Fruit fly (Drosophila melanogaster) whole organism, embryonic: Measurements from ENCODE around the gene pHCl-2.

Source experiments
- CG10979 ChIP-seq: fragments of 200-800 bp; sonication (Bioruptor generic); optimal IDR thresholded peaks from 2 replicates; lab custom pipeline; 2018; ENCODE audit warnings: missing biosample characterization, mild to moderate bottlenecking, missing genetic modification characterization, moderate library complexity
- CG11560 ChIP-seq: fragments of 200-800 bp; sonication (Bioruptor generic); IDR thresholded peaks from 3 replicates; pipeline ENCODE4 v1.3.6; 2022; ENCODE audit warnings: missing biosample characterization, missing genetic modification characterization
- CG1233 ChIP-seq: fragments of 200-800 bp; sonication (Bioruptor generic); optimal IDR thresholded peaks from 4 replicates; lab custom pipeline; 2018; ENCODE audit warnings: missing biosample characterization, mild to moderate bottlenecking, missing genetic modification characterization
- CG13624 ChIP-seq: fragments of 200-800 bp; sonication (Bioruptor generic); optimal IDR thresholded peaks from 2 replicates; lab custom pipeline; 2016; ENCODE audit warnings: missing biosample characterization, missing genetic modification characterization
- CG15601 ChIP-seq: fragments of 200-800 bp; sonication (Bioruptor generic); optimal IDR thresholded peaks from 3 replicates; lab custom pipeline; 2019; ENCODE audit warnings: missing biosample characterization, mild to moderate bottlenecking, missing genetic modification characterization, moderate library complexity
- CG18262 ChIP-seq: fragments of 200-800 bp; optimal IDR thresholded peaks from 3 replicates; lab custom pipeline; 2019; ENCODE audit warnings: missing biosample characterization, mild to moderate bottlenecking, missing genetic modification characterization, moderate library complexity
- CG2712 ChIP-seq: fragments of 200-800 bp; optimal IDR thresholded peaks from 3 replicates; lab custom pipeline; 2019; ENCODE audit warnings: missing biosample characterization, mild to moderate bottlenecking, missing genetic modification characterization, moderate library complexity
- CG3995 ChIP-seq: fragments of 200-800 bp; sonication (Bioruptor generic); optimal IDR thresholded peaks from 3 replicates; lab custom pipeline; 2016; ENCODE audit warnings: missing biosample characterization, missing genetic modification characterization
- CG5953 ChIP-seq: fragments of 200-800 bp; sonication (Bioruptor generic); IDR thresholded peaks from 2 replicates; pipeline ENCODE4 v1.3.6; 2022; ENCODE audit warnings: missing biosample characterization, missing genetic modification characterization
- CG6689 ChIP-seq: fragments of 200-800 bp; sonication (Bioruptor generic); IDR thresholded peaks from 2 replicates; pipeline ENCODE4 v1.3.6; 2022; ENCODE audit warnings: missing biosample characterization, missing genetic modification characterization
- CG6813 ChIP-seq: fragments of 200-800 bp; sonication (Bioruptor generic); optimal IDR thresholded peaks from 2 replicates; lab custom pipeline; 2017; ENCODE audit warnings: missing biosample characterization, missing genetic modification characterization, mild to moderate bottlenecking, moderate library complexity, missing genetic modification reagents
- CG7372 ChIP-seq: fragments of 200-800 bp; sonication (Bioruptor generic); IDR thresholded peaks from 2 replicates; pipeline ENCODE4 v1.3.6; 2022; ENCODE audit warnings: missing biosample characterization, missing genetic modification characterization
- Dad ChIP-seq: fragments of 200-800 bp; sonication (Bioruptor generic); optimal IDR thresholded peaks from 3 replicates; lab custom pipeline; 2016; ENCODE audit warnings: missing biosample characterization, missing genetic modification characterization
- Dp ChIP-seq: fragments of 200-800 bp; sonication (Bioruptor generic); optimal IDR thresholded peaks from 2 replicates; lab custom pipeline; 2018; ENCODE audit warnings: missing biosample characterization, mild to moderate bottlenecking, missing genetic modification characterization, moderate library complexity
- Drgx ChIP-seq: fragments of 200-800 bp; sonication (Bioruptor generic); IDR thresholded peaks from 2 replicates; pipeline ENCODE4 v1.3.6; 2022; ENCODE audit warnings: missing biosample characterization, missing genetic modification characterization
- Elba2 ChIP-seq: fragments of 200-800 bp; sonication (Bioruptor generic); optimal IDR thresholded peaks from 3 replicates; lab custom pipeline; 2016; ENCODE audit warnings: missing biosample characterization, missing genetic modification characterization
- Ets65A ChIP-seq: fragments of 200-800 bp; sonication (Bioruptor generic); peaks from one replicate; lab custom pipeline; 2016; ENCODE audit warnings: missing biosample characterization, missing genetic modification characterization
- Gsc ChIP-seq: fragments of 200-800 bp; sonication (Bioruptor generic); IDR thresholded peaks from 2 replicates; pipeline ENCODE4 v1.3.6; 2022; ENCODE audit warnings: missing biosample characterization, missing genetic modification characterization
- Meics ChIP-seq: fragments of 200-800 bp; sonication (Bioruptor generic); optimal IDR thresholded peaks from 2 replicates; lab custom pipeline; 2017; ENCODE audit warnings: missing biosample characterization, mild to moderate bottlenecking, missing genetic modification characterization
- NK7.1 ChIP-seq: fragments of 200-800 bp; sonication (Bioruptor generic); optimal IDR thresholded peaks from 3 replicates; lab custom pipeline; 2016; ENCODE audit warnings: missing biosample characterization, missing genetic modification characterization
- Usf ChIP-seq: fragments of 200-800 bp; sonication (Bioruptor generic); optimal IDR thresholded peaks from 2 replicates; lab custom pipeline; 2017; ENCODE audit warnings: missing genotype, missing biosample characterization, missing genetic modification characterization
- aop ChIP-seq: fragments of 200-800 bp; sonication (Bioruptor generic); IDR thresholded peaks from 2 replicates; pipeline ENCODE4 v1.3.6; 2022; ENCODE audit warnings: missing biosample characterization, missing genetic modification characterization
- bsh ChIP-seq, 2 experiments: fragments of 200-800 bp; sonication (Bioruptor generic); optimal IDR thresholded peaks; 2 replicates each; lab custom pipeline; 2017 to 2018; ENCODE audit warnings: mild to moderate bottlenecking in 2 of 2, missing biosample characterization in 2 of 2, missing genetic modification characterization in 2 of 2, moderate library complexity in 1 of 2
- chinmo ChIP-seq: fragments of 200-800 bp; sonication (Bioruptor generic); IDR thresholded peaks from 4 replicates; pipeline ENCODE4 v1.3.6; 2022; ENCODE audit warnings: missing biosample characterization, missing genetic modification characterization; ENCODE audit not compliant: partially characterized antibody
- chn ChIP-seq: fragments of 200-800 bp; sonication (Bioruptor generic); optimal IDR thresholded peaks from 2 replicates; lab custom pipeline; 2016; ENCODE audit warnings: missing biosample characterization, missing genetic modification characterization
- crc ChIP-seq: fragments of 200-800 bp; sonication (Bioruptor generic); optimal IDR thresholded peaks from 2 replicates; lab custom pipeline; 2016; ENCODE audit warnings: missing biosample characterization, missing genetic modification characterization
- crol ChIP-seq: fragments of 200-800 bp; sonication (Bioruptor generic); IDR thresholded peaks from 2 replicates; pipeline ENCODE4 v1.3.6; 2022; ENCODE audit warnings: missing biosample characterization, missing genetic modification characterization
- dm ChIP-seq: fragments of 200-800 bp; sonication (Bioruptor generic); optimal IDR thresholded peaks from 3 replicates; lab custom pipeline; 2016; ENCODE audit warnings: missing biosample characterization, missing genetic modification characterization
- en ChIP-seq: fragments of 200-800 bp; sonication (Bioruptor generic); optimal IDR thresholded peaks from 2 replicates; lab custom pipeline; 2016; ENCODE audit warnings: missing biosample characterization, missing genetic modification characterization
- fd3F ChIP-seq: fragments of 200-800 bp; sonication (Bioruptor generic); optimal IDR thresholded peaks from 2 replicates; lab custom pipeline; 2018; ENCODE audit warnings: missing biosample characterization, mild to moderate bottlenecking, missing genetic modification characterization, moderate library complexity
- grau ChIP-seq: fragments of 200-800 bp; optimal IDR thresholded peaks from 3 replicates; lab custom pipeline; 2019; ENCODE audit warnings: missing biosample characterization, mild to moderate bottlenecking, missing genetic modification characterization, moderate library complexity
- jing ChIP-seq: fragments of 200-800 bp; sonication (Bioruptor generic); optimal IDR thresholded peaks from 2 replicates; lab custom pipeline; 2018; ENCODE audit warnings: missing biosample characterization, mild to moderate bottlenecking, missing genetic modification characterization
- onecut ChIP-seq: fragments of 200-800 bp; sonication (Bioruptor generic); IDR thresholded peaks from 2 replicates; pipeline ENCODE4 v1.3.6; 2022; ENCODE audit warnings: missing biosample characterization, missing genetic modification characterization
- prd ChIP-seq, 3 experiments: fragments of >200 bp in 2 of 3; fragments of 200-800 bp in 1 of 3; sonication (Bioruptor generic) in 1 of 3; optimal IDR thresholded peaks in 2 of 3; IDR thresholded peaks in 1 of 3; 2 replicates in 2 of 3; 3 replicates in 1 of 3; pipeline versions ENCODE4 v1.3.6 to Lab custom; 2017 to 2022; ENCODE audit warnings: missing biosample characterization in 1 of 3, missing genetic modification characterization in 1 of 3
- sc ChIP-seq, 3 experiments: fragments of >200 bp in 2 of 3; fragments of 200-800 bp in 1 of 3; sonication (Bioruptor generic) in 1 of 3; optimal IDR thresholded peaks; 2 replicates in 2 of 3; 3 replicates in 1 of 3; lab custom pipeline; 2017; ENCODE audit warnings: mild to moderate bottlenecking in 1 of 3, missing biosample characterization in 1 of 3, missing genetic modification characterization in 1 of 3, missing genetic modification reagents in 1 of 3
- sens ChIP-seq: fragments of 200-800 bp; sonication (Bioruptor generic); peaks from one replicate; lab custom pipeline; 2016; ENCODE audit warnings: missing biosample characterization, missing genetic modification characterization
- stwl ChIP-seq: fragments of 200-800 bp; sonication (Bioruptor generic); optimal IDR thresholded peaks from 3 replicates; lab custom pipeline; 2018; ENCODE audit warnings: missing biosample characterization, mild to moderate bottlenecking, missing genetic modification characterization, moderate library complexity
- unc-4 ChIP-seq: fragments of 200-800 bp; sonication (Bioruptor generic); IDR thresholded peaks from 2 replicates; pipeline ENCODE4 v1.3.6; 2022; ENCODE audit warnings: missing biosample characterization, missing genetic modification characterization; ENCODE audit not compliant: partially characterized antibody
- usp ChIP-seq: fragments of >200 bp; optimal IDR thresholded peaks from 2 replicates; lab custom pipeline; 2017; ENCODE audit warnings: missing biosample characterization, missing genetic modification characterization

The pHCl-2 gene

dm6 chr3R:31320483-31320882 is 15.3 kb upstream of the pHCl-2 start:
- no peak for TF ChIP-seq sc (optimal IDR thresholded peaks at IDR 0.05; lab: Kevin White, UChicago)
- no peak for TF ChIP-seq sc (GFP tag; optimal IDR thresholded peaks at IDR 0.05; lab: Kevin White, UChicago)
- TF ChIP-seq onecut: no peak
- TF ChIP-seq stwl (tag; lab: Kevin White, UChicago): no peak
- TF ChIP-seq CG2712 (tag; lab: Kevin White, UChicago): no peak
- no peak for TF ChIP-seq chn (GFP tag; lab: Kevin White, UChicago)
- no peak for TF ChIP-seq CG11560 (tag; lab: Robert Waterston, UW)
- no peak for TF ChIP-seq CG15601 (tag; lab: Kevin White, UChicago)
- TF ChIP-seq dm (GFP tag; lab: Kevin White, UChicago): no peak
- TF ChIP-seq NK7.1 (GFP tag; lab: Kevin White, UChicago): no peak
- no peak for TF ChIP-seq CG13624 (GFP tag; lab: Kevin White, UChicago)
- no peak for TF ChIP-seq Ets65A (GFP tag; lab: Kevin White, UChicago)
- no peak for TF ChIP-seq CG1233
- TF ChIP-seq Meics (GFP tag; lab: Kevin White, UChicago): no peak
- no peak for TF ChIP-seq crol (GFP tag; lab: Robert Waterston, UW)
- no peak for TF ChIP-seq Dp
- TF ChIP-seq CG6813 (GFP tag; lab: Kevin White, UChicago): no peak

DNA sequence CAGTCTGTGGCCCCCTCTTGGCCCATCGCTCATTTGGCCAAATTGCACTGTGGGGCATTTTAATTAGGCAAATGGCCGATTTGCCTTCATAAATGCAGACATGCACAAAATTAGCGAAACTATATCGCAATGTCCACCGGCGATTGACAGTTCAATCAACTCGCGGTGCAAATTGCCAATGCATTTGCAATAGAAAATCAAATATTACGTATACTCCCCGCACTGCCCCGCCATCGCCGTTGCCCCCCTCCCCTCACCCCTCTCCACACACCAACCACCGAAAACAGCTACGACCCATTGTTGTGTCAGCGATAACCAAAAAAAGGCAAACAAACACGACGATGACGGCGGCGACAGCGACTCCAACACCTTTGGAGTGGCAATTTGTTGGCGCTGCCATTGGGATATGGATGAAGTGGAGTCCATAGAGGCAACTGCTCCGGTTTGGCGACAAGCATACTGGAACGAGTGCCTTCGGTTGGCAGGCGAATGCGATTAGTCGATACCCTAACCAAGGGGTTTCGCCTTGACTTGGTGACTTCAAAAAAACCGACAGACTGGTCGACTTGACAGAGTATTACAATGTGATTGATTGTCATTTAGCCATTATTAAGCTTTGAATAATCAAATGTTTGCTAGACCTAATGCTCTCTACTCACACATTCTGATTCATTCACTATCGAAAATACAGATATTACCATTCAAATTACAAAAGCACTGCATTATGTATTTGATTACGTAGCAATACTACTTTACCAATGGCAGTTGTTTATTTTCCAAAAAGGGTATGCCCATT is 14.4 kb upstream of the pHCl-2 start:
- TF ChIP-seq fd3F (GFP tag; lab: Kevin White, UChicago) (no peak), Dad (GFP tag; lab: Kevin White, UChicago) (no peak), Elba2 (GFP tag; lab: Kevin White, UChicago) (no peak), chinmo (GFP tag; lab: Robert Waterston, UW) (0 out of 4 replicates have a peak, but pooled peaks have one; percentile 36), crol (GFP tag; lab: Robert Waterston, UW) (peak; percentile 89), CG10979 (tag; lab: Kevin White, UChicago) (no peak), Usf (GFP tag; lab: Kevin White, UChicago) (no peak), jing (GFP tag; lab: Kevin White, UChicago) (no peak), usp (no peak), CG3995 (GFP tag; lab: Kevin White, UChicago) (no peak), bsh (GFP tag; optimal IDR thresholded peaks at IDR 0.05; lab: Kevin White, UChicago) (peak in 1 of 2 experiments; percentile 45), CG7372 (GFP tag; lab: Robert Waterston, UW) (0 out of 2 replicates have a peak, but pooled peaks have one; percentile 22)

dm6 chr3R:31314477-31314876 is 9.3 kb upstream of the pHCl-2 start:
- peak; percentile 48; the same call in 1 of the 2 replicates for TF ChIP-seq Drgx (GFP tag; lab: Robert Waterston, UW)
- TF ChIP-seq bsh (GFP tag; optimal IDR thresholded peaks at IDR 0.05; lab: Kevin White, UChicago): peak in 1 of 2 experiments; percentile 15
- TF ChIP-seq Ets65A (GFP tag; lab: Kevin White, UChicago): peak; percentile 25
- TF ChIP-seq en (GFP tag; lab: Kevin White, UChicago): no peak

dm6 chr3R:31312287-31312686 is 7.1 kb upstream of the pHCl-2 start:
- TF ChIP-seq Gsc: no peak
- no peak for TF ChIP-seq CG5953 (GFP tag; lab: Robert Waterston, UW)
- no peak for TF ChIP-seq CG18262
- peak; percentile 57 for TF ChIP-seq sens (GFP tag; lab: Kevin White, UChicago)
- TF ChIP-seq grau (tag; lab: Kevin White, UChicago): no peak
- TF ChIP-seq bsh (GFP tag; optimal IDR thresholded peaks at IDR 0.05; lab: Kevin White, UChicago): peak in 1 of 2 experiments; percentile 28
- TF ChIP-seq CG6689 (GFP tag; lab: Robert Waterston, UW): 0 out of 2 replicates have a peak, but pooled peaks have one; percentile 14
- TF ChIP-seq prd (optimal IDR thresholded peaks at IDR 0.05; lab: Kevin White, UChicago): no peak
- TF ChIP-seq prd (GFP tag; IDR thresholded peaks at IDR 0.05; lab: Robert Waterston, UW): 0 out of 3 replicates have a peak, but pooled peaks have one; percentile 9
- peak; percentile 38; the same call in 1 of the 2 replicates for TF ChIP-seq aop (GFP tag; lab: Robert Waterston, UW)
- no peak for TF ChIP-seq unc-4
- peak; percentile 49; the same call in 1 of the 2 replicates for TF ChIP-seq Drgx (GFP tag; lab: Robert Waterston, UW)
- no peak for TF ChIP-seq crc (GFP tag; lab: Kevin White, UChicago)
